Worm (Caenorhabditis elegans): ENCODE measurements around the gene F42E8.1.

DNA sequence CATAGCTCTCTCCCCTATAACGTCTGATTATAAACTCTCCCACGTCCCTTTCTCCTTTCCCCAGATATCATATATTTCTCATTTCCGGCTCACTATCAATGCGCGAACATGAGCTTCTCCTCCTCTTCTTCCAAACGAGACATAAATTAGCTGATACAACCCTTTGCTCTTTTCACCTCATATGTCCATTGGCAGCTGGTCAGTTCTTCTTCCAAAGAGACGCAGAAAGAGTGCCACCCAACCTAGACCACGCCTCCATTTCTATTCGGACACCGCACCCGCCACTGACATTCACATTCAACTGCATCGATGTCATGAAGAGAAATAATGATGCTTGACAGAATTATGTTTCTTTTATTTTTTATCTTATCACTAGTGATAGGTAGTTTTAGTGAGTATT lies 43.2 kb upstream of the F42E8.1 start, which contains the start of gene fmi-1:
- no peak for TF ChIP-seq him-1 (tag; optimal IDR thresholded peaks at IDR 0.05)
- TF ChIP-seq W03F9.2 (tag; optimal IDR thresholded peaks at IDR 0.05): no peak

Measured in whole organism, L4/young adult.